Worm (Caenorhabditis elegans) whole organism, midembryonic: ENCODE data around the gene C04B4.6.

ENCODE experiments used
- T22C8.4 ChIP-seq: fragments of 200-800 bp; sonication (Bioruptor generic); IDR thresholded peaks from 2 replicates; pipeline ENCODE4 v1.3.6; 2022; ENCODE audit warnings: missing genetic modification characterization, missing compliant biosample characterization
- cog-1 ChIP-seq: sonication (generic microtip); optimal IDR thresholded peaks from 2 replicates; lab custom pipeline; 2016; ENCODE audit warnings: missing genetic modification characterization, missing compliant biosample characterization
- flt-1 ChIP-seq: fragments of 200-800 bp; sonication (Bioruptor generic); IDR thresholded peaks from 2 replicates; pipeline ENCODE4 v1.3.6; 2022; ENCODE audit warnings: missing genetic modification characterization, missing compliant biosample characterization
- klf-2 ChIP-seq: fragments of 200-800 bp; sonication (Bioruptor generic); conservative IDR thresholded peaks from 2 replicates; pipeline ENCODE4 v1.3.6; 2022; ENCODE audit warnings: missing genetic modification reagents, missing genetic modification characterization, missing compliant biosample characterization
- med-1 ChIP-seq: sonication (generic microtip); optimal IDR thresholded peaks from 2 replicates; lab custom pipeline; 2017; ENCODE audit warnings: missing genetic modification characterization, mild to moderate bottlenecking, missing compliant biosample characterization, antibody characterized with exemption, missing genetic modification reagents; ENCODE audit not compliant: insufficient read depth
- ref-1 ChIP-seq: fragments of 200-800 bp; sonication (Bioruptor generic); conservative IDR thresholded peaks from 2 replicates; pipeline ENCODE4 v1.3.6; 2022; ENCODE audit warnings: missing genetic modification reagents, missing genetic modification characterization, missing compliant biosample characterization
- tab-1 ChIP-seq: fragments of 200-800 bp; sonication (Bioruptor generic); IDR thresholded peaks from 2 replicates; pipeline ENCODE4 v1.3.6; 2022; ENCODE audit warnings: missing genetic modification characterization, missing compliant biosample characterization
- ztf-23 ChIP-seq: fragments of 200-800 bp; sonication (Bioruptor generic); IDR thresholded peaks from 2 replicates; pipeline ENCODE4 v1.3.6; 2022; ENCODE audit warnings: missing genetic modification reagents, missing genetic modification characterization, missing compliant biosample characterization
- ztf-29 ChIP-seq: fragments of 200-800 bp; sonication (Bioruptor generic); IDR thresholded peaks from 2 replicates; pipeline ENCODE4 v1.3.6; 2022; ENCODE audit warnings: missing genetic modification reagents, missing genetic modification characterization, missing compliant biosample characterization

The C04B4.6 gene

DNA sequence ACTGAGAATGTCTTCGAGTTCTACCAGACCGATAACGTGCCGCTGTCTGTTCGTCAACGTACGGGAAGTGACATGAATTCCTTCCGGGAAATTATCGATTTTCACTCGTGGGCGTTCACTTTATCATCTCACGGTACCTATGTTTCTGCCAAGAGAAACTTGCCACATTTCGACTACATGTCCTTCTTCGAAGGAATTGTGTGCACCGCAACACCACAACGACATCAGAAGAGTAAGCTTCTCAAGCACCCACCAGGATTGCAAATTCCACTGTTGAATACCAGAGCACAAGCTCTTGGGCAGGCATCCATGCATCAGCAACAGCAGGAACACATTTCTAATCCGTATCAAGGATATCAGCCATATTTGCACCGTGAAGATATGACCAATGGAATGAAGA, 8.7 kb upstream of the C04B4.6 start:
- no peak for TF ChIP-seq cog-1 (tag; lab: Kevin White, UChicago)
- no peak for TF ChIP-seq med-1 (GFP tag; lab: Kevin White, UChicago)

DNA sequence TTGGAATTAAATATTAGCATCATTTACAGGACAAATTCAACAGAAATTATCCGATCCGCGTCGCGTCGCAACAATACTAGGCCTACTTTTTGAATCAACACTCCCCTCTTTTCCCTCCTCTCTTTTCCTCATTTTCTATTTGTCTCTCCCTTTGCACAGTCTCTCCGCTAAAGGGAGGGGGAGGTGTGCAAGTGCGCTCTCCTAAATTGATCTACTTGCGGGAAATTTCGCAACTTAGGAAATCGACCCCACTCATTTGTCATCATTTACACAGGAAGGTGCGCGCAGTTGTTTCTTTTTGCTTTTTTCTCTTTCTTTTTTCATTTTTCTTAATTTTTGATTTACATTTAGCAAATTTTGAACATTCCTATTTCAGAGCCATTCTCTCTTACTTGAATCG, 7.4 kb upstream of the C04B4.6 start, which contains the start of gene C04B4.2:
TSS of gene C04B4.2 (plus strand) at position 371 of the 400 bp plus-strand sequence.
- TF ChIP-seq cog-1 (tag; lab: Kevin White, UChicago) (no peak), ref-1 (no peak), ztf-23 (GFP tag; lab: Robert Waterston, UW) (no peak), med-1 (GFP tag; lab: Kevin White, UChicago) (no peak), klf-2 (GFP tag; lab: Robert Waterston, UW) (0 out of 2 replicates have a peak, but pooled peaks have one; percentile 29), ztf-29 (no peak), T22C8.4 (GFP tag; lab: Robert Waterston, UW) (no peak), flt-1 (GFP tag; lab: Robert Waterston, UW) (no peak)

DNA sequence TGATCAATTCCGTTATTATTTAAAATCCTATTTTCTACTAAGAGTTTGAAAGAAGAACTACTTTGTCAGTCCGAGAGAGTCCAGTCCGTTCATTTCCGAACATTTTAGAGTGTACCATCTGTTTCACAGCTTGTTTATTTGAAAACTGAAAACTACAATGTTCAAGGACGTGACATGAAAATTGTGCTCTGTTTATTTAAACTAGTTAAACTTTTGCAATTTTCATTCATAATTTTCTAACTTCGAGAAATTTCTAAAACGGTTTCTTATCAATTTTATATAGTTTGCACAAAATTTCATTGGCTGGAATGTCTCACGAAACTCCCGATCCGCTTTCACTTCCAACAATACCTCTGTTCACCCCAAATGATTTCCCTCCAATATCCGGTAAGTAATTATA, 5.0 kb upstream of the C04B4.6 start, which contains the start of gene C04B4.1:
TSS of gene C04B4.1 (plus strand) at position 301 of the 400 bp plus-strand sequence.
- TF ChIP-seq tab-1 (no peak), cog-1 (tag; lab: Kevin White, UChicago) (no peak), ref-1 (no peak), T22C8.4 (GFP tag; lab: Robert Waterston, UW) (no peak), ztf-29 (no peak), flt-1 (GFP tag; lab: Robert Waterston, UW) (no peak), klf-2 (GFP tag; lab: Robert Waterston, UW) (no peak), ztf-23 (GFP tag; lab: Robert Waterston, UW) (no peak)

DNA sequence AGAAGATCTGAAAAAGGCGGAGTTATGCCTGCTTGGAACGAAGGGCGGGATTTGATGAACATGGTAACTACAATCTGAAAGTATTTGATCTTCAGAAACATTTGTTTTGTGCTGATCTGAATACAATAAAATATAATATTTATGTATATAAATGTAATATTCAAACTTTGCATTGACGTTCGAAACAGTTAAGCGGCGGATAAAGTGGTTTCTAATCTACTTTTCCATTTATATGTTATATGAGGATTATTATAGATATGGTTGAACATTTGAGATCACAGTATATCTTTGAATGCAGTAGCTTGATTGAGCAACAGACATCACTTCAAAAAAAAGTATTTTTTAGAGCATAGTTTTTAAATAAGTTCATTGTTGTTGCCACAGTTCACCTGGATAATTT, 1.6 kb downstream of the C04B4.6 start, which contains the start of gene H19J13.2:
TSS of gene H19J13.2 (minus strand) at position 101 of the 400 bp plus-strand sequence.
- TF ChIP-seq med-1 (GFP tag; lab: Kevin White, UChicago), result no peak
- TF ChIP-seq ref-1, result no peak
- TF ChIP-seq T22C8.4 (GFP tag; lab: Robert Waterston, UW), result no peak
- TF ChIP-seq ztf-29, result no peak
- no peak for TF ChIP-seq klf-2 (GFP tag; lab: Robert Waterston, UW)
- no peak for TF ChIP-seq tab-1
- TF ChIP-seq ztf-23 (GFP tag; lab: Robert Waterston, UW), result no peak
- TF ChIP-seq flt-1 (GFP tag; lab: Robert Waterston, UW), result no peak
- no peak for TF ChIP-seq cog-1 (tag; lab: Kevin White, UChicago)

DNA sequence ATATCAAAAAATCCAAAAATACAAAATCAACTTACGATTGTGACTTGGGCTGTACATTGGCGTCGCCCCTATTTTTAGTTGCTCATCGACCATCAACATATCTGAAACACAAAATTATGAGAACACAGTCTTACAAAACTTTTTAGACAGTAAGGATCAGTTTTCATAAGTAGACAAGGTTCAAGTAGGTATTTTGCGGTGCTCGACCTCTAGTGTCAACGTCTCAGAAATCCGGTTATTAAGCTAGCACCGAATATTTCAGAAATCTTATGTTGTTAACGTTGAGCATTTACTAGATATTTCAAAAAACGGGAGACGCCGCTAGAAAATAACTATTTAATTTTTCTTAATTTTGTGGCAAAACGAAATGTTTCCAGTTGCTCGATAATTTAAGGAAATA, 4.6 kb downstream of the C04B4.6 start, which contains the start of gene otpl-8:
TSS of gene otpl-8 (minus strand) at position 101 of the 400 bp plus-strand sequence.
- no peak for TF ChIP-seq cog-1 (tag; lab: Kevin White, UChicago)
- no peak for TF ChIP-seq T22C8.4 (GFP tag; lab: Robert Waterston, UW)
- TF ChIP-seq ztf-23 (GFP tag; lab: Robert Waterston, UW), result no peak

DNA sequence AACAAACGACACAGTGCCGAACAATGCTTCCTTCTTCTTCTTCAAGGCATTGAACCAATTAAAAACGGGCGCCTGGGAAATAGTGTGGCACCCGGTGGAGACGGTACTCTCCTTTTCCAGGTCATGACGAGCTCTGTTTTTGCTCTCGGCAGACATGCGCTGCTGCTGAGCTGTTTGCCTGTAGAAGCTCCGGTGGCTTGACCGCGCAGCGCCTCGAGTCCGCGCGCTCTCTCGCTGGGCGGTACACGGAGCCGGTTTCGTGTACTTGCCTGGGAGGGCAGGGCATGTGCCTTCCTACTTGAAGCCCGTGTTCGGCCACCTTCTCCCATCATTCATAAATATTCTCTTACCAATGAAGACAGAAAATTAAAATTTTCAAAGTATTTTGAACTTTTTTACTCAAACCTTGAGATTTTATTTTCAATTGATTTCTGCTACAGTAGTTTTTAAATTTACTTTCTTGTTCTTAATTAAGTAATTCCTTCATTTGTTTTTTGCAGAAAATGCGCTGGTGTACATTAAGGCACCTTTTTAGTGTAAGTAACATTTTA, 15.0 kb downstream of the C04B4.6 start, which contains the start of gene E01G6.1:
TSS of gene E01G6.1 (plus strand) at position 501 of the 551 bp plus-strand sequence.
- TF ChIP-seq tab-1 (no peak), ztf-29 (peak; percentile 8; the same call in 1 of the 2 replicates)

DNA sequence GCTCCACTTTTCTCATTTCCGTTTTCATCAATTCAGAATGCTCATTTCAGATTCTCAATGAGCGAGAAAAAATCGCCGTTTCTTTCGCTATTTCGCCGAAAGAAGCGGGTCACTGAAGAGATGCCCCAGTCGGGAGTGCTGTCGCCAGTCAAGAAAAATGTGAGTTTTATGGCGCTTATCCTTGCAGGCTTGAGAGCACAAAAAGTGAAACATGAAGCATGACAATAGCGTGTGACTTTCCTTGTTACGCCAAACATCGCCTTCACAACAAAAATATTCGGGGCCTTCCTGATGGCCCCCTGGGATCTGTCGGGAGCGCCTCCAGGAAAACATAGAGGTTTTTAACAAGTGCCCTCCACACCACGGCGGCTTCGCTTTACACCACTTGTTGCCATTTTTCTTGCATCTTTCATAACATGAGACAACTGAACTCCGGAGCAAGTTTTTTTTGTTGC, 18.9 kb downstream of the C04B4.6 start, which contains the start of gene E01G6.2:
TSS of gene E01G6.2 (plus strand) at position 51 of the 455 bp plus-strand sequence.
- TF ChIP-seq ztf-23 (GFP tag; lab: Robert Waterston, UW), result no peak
- no peak for TF ChIP-seq T22C8.4 (GFP tag; lab: Robert Waterston, UW)
- TF ChIP-seq ref-1, result no peak
- TF ChIP-seq tab-1, result no peak
- no peak for TF ChIP-seq med-1 (GFP tag; lab: Kevin White, UChicago)
- TF ChIP-seq cog-1 (tag; lab: Kevin White, UChicago), result no peak
- no peak for TF ChIP-seq ztf-29

DNA sequence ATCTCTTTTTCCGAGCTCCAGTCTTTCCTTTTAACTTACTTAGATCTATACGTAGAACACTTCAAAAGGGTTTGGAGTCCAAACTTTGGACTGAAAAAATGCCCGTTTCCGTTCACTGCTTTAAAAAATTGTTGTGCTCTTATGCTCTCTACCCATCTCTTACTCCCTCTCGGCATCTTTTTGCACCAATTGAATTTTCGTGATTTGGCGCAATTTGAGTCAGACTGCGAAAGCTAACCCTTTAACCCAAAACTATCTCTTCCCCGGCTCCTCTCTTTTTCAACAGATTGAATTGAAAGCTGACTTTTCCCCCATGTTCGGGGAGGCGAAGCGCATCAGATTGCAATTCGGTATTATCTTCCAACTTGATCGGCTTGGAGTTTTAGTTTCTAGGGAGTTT, 23.3 kb downstream of the C04B4.6 start:
- TF ChIP-seq med-1 (GFP tag; lab: Kevin White, UChicago), result no peak
- TF ChIP-seq flt-1 (GFP tag; lab: Robert Waterston, UW), result no peak
- no peak for TF ChIP-seq T22C8.4 (GFP tag; lab: Robert Waterston, UW)
- TF ChIP-seq ref-1, result no peak
- no peak for TF ChIP-seq klf-2 (GFP tag; lab: Robert Waterston, UW)
- no peak for TF ChIP-seq tab-1
- no peak for TF ChIP-seq ztf-23 (GFP tag; lab: Robert Waterston, UW)
- no peak for TF ChIP-seq ztf-29
- no peak for TF ChIP-seq cog-1 (tag; lab: Kevin White, UChicago)

DNA sequence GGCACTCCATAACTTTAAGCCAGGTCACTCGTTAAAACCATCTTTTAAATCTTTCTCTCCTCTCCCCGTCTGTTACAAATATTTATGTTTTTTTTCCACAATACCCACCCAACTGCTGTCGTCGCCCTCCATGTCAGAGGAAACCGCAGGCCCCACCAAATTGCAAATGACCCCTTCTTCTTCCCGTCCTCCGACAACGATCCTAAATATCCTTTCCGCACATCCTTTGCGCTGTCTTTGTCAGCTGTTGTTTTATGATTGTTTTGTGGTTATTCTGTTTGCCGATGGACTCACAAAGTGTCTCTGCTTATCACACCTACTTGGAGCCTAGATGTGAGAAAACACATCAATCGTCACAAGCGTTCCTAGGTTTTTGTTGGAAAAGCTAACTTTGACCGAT, 27.3 kb downstream of the C04B4.6 start:
- no peak for TF ChIP-seq flt-1 (GFP tag; lab: Robert Waterston, UW)
- no peak for TF ChIP-seq ref-1
- no peak for TF ChIP-seq tab-1
- TF ChIP-seq T22C8.4 (GFP tag; lab: Robert Waterston, UW), result no peak
- no peak for TF ChIP-seq cog-1 (tag; lab: Kevin White, UChicago)
- TF ChIP-seq med-1 (GFP tag; lab: Kevin White, UChicago), result no peak
- TF ChIP-seq klf-2 (GFP tag; lab: Robert Waterston, UW), result no peak
- TF ChIP-seq ztf-23 (GFP tag; lab: Robert Waterston, UW), result no peak
- TF ChIP-seq ztf-29, result no peak

DNA sequence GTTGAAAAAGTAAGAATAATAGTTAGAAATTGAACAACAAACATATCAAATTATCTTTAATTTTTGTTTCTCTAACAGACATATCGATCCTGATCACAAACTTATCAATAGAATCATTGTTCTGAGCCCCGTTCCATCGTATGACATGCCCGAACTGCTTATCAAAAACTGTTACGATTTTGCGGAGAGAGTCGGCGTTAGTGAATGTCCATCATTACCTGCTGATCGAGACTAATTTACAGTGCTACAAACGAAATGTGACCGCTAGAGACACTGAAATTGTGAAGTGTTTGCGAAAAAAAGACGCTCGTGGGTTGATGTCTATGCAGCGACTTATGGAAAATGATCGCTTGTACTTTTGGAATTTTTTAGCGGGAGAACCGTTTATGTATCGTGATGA, 32.6 kb downstream of the C04B4.6 start:
- TF ChIP-seq ztf-23 (GFP tag; lab: Robert Waterston, UW) (no peak), klf-2 (GFP tag; lab: Robert Waterston, UW) (no peak), flt-1 (GFP tag; lab: Robert Waterston, UW) (no peak), tab-1 (no peak), T22C8.4 (GFP tag; lab: Robert Waterston, UW) (no peak), ztf-29 (no peak), ref-1 (no peak), cog-1 (tag; lab: Kevin White, UChicago) (no peak), med-1 (GFP tag; lab: Kevin White, UChicago) (no peak)
